Fruit fly (Drosophila melanogaster): ENCODE data around the gene CG10445.

dm6 chr3R:7911482-7911881 lies 8.6 kb downstream of the CG10445 start, which contains the start of gene Prat:
- TF ChIP-seq insv (optimal IDR thresholded peaks at IDR 0.05): no peak
- no peak for TF ChIP-seq h (optimal IDR thresholded peaks at IDR 0.05)
- TF ChIP-seq Sin3A (optimal IDR thresholded peaks at IDR 0.05): no peak
- TF ChIP-seq Myc (optimal IDR thresholded peaks at IDR 0.05): no peak
- no peak for TF ChIP-seq psq (optimal IDR thresholded peaks at IDR 0.05)
- TF ChIP-seq ttk (optimal IDR thresholded peaks at IDR 0.05): no peak

Data from Kc167 (cell line).